Worm (Caenorhabditis elegans) whole organism, early embryonic: Measurements from ENCODE around the gene Y57E12AR.1.

Source experiments
- B0310.2 ChIP-seq: sonication (generic microtip); optimal IDR thresholded peaks from 2 replicates; lab custom pipeline; 2016; ENCODE audit warnings: mild to moderate bottlenecking, missing genetic modification characterization, missing compliant biosample characterization
- aly-1 ChIP-seq: sonication (generic microtip); optimal IDR thresholded peaks from 2 replicates; lab custom pipeline; 2016; ENCODE audit warnings: missing genetic modification characterization, missing compliant biosample characterization
- ama-1 ChIP-seq: fragments of 150-350 bp; optimal IDR thresholded peaks from 2 replicates; lab custom pipeline; 2014
- ceh-36 ChIP-seq: sonication (generic microtip); optimal IDR thresholded peaks from 2 replicates; lab custom pipeline; 2016; ENCODE audit warnings: missing genetic modification characterization, inconsistent platforms, missing compliant biosample characterization
- ets-7 ChIP-seq: sonication (generic microtip); optimal IDR thresholded peaks from 2 replicates; lab custom pipeline; 2016; ENCODE audit warnings: missing genotype, missing genetic modification characterization, missing compliant biosample characterization
- flt-1 ChIP-seq: fragments of 200-800 bp; sonication (Bioruptor generic); IDR thresholded peaks from 2 replicates; pipeline ENCODE4 v1.3.6; 2022; ENCODE audit warnings: missing genetic modification characterization, missing compliant biosample characterization
- hmbx-1 ChIP-seq: sonication (generic microtip); optimal IDR thresholded peaks from 2 replicates; lab custom pipeline; 2016; ENCODE audit warnings: mild to moderate bottlenecking, missing genetic modification characterization, missing compliant biosample characterization
- hmg-4 ChIP-seq: fragments of 200-800 bp; sonication (Bioruptor generic); optimal IDR thresholded peaks from 2 replicates; lab custom pipeline; 2018; ENCODE audit warnings: mild to moderate bottlenecking, missing genetic modification characterization, missing compliant biosample characterization
- scrt-1 ChIP-seq: fragments of 200-800 bp; sonication (Bioruptor generic); IDR thresholded peaks from 2 replicates; pipeline ENCODE4 v1.3.6; 2022; ENCODE audit warnings: missing genetic modification characterization, missing compliant biosample characterization
- tbx-37 ChIP-seq: fragments of 200-800 bp; sonication (Bioruptor generic); conservative IDR thresholded peaks from 2 replicates; pipeline ENCODE4 v1.3.6; 2022; ENCODE audit warnings: missing genetic modification reagents, missing genetic modification characterization, missing compliant biosample characterization

ce11 chrV:7047512-7047911 is 17.6 kb downstream of the Y57E12AR.1 start, which contains the start of gene F20A1.8:
- TF ChIP-seq tbx-37 (no peak), flt-1 (GFP tag; lab: Robert Waterston, UW) (no peak), ama-1 (lab: Kevin White, UChicago) (no peak), aly-1 (tag; lab: Kevin White, UChicago) (no peak), hmbx-1 (tag; lab: Kevin White, UChicago) (no peak), ets-7 (no peak), hmg-4 (no peak), ceh-36 (tag; lab: Kevin White, UChicago) (no peak), scrt-1 (GFP tag; lab: Robert Waterston, UW) (no peak), B0310.2 (no peak)
